Fruit fly (Drosophila melanogaster) whole organism: Measurements from ENCODE around the gene step.

Source experiments
- CG8478 ChIP-seq: fragments of >200 bp; optimal IDR thresholded peaks from 2 replicates; lab custom pipeline; 2018; ENCODE audit warnings: inconsistent platforms
- Dll ChIP-seq: fragments of >200 bp; optimal IDR thresholded peaks from 2 replicates; lab custom pipeline; 2017
- EcR ChIP-seq, 2 experiments: fragments of >200 bp; optimal IDR thresholded peaks; 2 replicates each; lab custom pipeline; 2017; ENCODE audit warnings: missing biosample characterization in 2 of 2, missing genetic modification characterization in 2 of 2, missing genetic modification reagents in 2 of 2
- psq ChIP-seq: fragments of >200 bp; optimal IDR thresholded peaks from 2 replicates; lab custom pipeline; 2017
- usp ChIP-seq: fragments of >200 bp; optimal IDR thresholded peaks from 2 replicates; lab custom pipeline; 2017; ENCODE audit warnings: missing biosample characterization, missing genetic modification characterization, mixed read lengths

DNA sequence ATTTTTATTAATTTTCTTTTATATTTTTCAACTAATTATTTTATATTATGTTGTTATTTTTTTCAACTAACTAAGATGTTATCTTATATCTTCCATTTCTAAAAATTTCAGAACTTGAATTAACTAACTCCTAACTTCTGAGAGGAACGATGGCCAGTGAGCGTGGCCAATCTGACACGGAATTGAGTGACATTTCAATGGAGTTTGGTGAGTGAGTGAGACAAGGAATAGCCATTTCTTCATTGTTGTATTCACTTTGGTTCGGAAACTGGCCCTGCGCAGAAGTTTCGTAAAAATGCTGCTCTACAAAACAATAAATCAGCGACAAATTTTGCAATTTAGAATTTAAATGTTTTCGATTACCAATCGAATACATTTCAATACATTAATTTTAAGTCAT is 35.6 kb upstream of the step start:
- TF ChIP-seq CG8478 (no peak), usp (GFP tag; lab: Kevin White, UChicago) (no peak), psq (no peak), EcR (GFP tag; optimal IDR thresholded peaks at IDR 0.05; lab: Kevin White, UChicago) (no peak), Dll (lab: Kevin White, UChicago) (no peak)
